Fruit fly (Drosophila melanogaster): ENCODE results near the gene CG7299.

Gene CG7299

DNA sequence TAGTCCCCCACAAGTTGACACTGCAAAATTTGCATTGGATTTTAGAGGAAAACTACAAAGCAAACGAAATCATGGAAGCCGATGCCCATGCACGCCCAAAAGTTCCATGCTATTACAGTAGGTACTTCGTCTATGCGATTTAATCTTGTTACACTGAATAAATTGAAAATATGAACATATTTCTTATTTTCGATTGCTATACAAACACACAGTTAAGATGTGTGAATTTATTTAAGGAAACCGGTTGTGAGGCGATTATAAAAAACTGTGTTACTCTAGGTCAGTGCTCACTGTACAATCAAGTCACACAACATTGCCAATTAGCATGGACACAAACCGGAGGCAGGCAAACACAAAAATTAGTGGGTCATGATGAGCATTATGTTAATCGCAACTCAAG lies 18.6 kb downstream of the CG7299 start (continued):
- peak; percentile 87 for TF ChIP-seq unpg (GFP tag; optimal IDR thresholded peaks at IDR 0.05)
- no peak for TF ChIP-seq corto (GFP tag; optimal IDR thresholded peaks at IDR 0.05)
- peak; percentile 54; the same call in 1 of the 3 replicates for TF ChIP-seq CG11560 (tag; IDR thresholded peaks at IDR 0.05)
- TF ChIP-seq CG15514 (GFP tag; optimal IDR thresholded peaks at IDR 0.05) = peak; percentile 53
- TF ChIP-seq CG14860 (GFP tag; IDR thresholded peaks at IDR 0.05; ENCODE audit: partially characterized antibody) = no peak
- TF ChIP-seq dimm (GFP tag; IDR thresholded peaks at IDR 0.05) = peak; percentile 65
- TF ChIP-seq lbe (GFP tag; optimal IDR thresholded peaks at IDR 0.05) = no peak
- peak; percentile 73 for TF ChIP-seq Optix (GFP tag; IDR thresholded peaks at IDR 0.05)
- no peak for TF ChIP-seq lov (optimal IDR thresholded peaks at IDR 0.05)
- 0 out of 3 replicates have a peak, but pooled peaks have one; percentile 50 for TF ChIP-seq lov (GFP tag; IDR thresholded peaks at IDR 0.05)
- TF ChIP-seq h (optimal IDR thresholded peaks at IDR 0.05) = no peak
- peak; percentile 64 for TF ChIP-seq CG3838 (GFP tag; optimal IDR thresholded peaks at IDR 0.05)
- TF ChIP-seq CG33557 (GFP tag; optimal IDR thresholded peaks at IDR 0.05) = no peak
- TF ChIP-seq CG7963 (GFP tag; IDR thresholded peaks at IDR 0.05; ENCODE audit: partially characterized antibody) = no peak
- TF ChIP-seq zen (tag; optimal IDR thresholded peaks at IDR 0.05) = peak; percentile 57
- TF ChIP-seq CG17361 (GFP tag; IDR thresholded peaks at IDR 0.05) = peak; percentile 74
- peak; percentile 36; the same call in 1 of the 2 replicates for TF ChIP-seq Gsc (GFP tag; IDR thresholded peaks at IDR 0.05)
- TF ChIP-seq CG10267 (tag; optimal IDR thresholded peaks at IDR 0.05) = peak; percentile 55
- no peak for TF ChIP-seq vnd (GFP tag; IDR thresholded peaks at IDR 0.05; ENCODE audit: partially characterized antibody)
- TF ChIP-seq CG14441 (GFP tag; IDR thresholded peaks at IDR 0.05) = peak; percentile 95
- TF ChIP-seq trem (tag; optimal IDR thresholded peaks at IDR 0.05) = peak; percentile 5
- no peak for TF ChIP-seq bbx (GFP tag; IDR thresholded peaks at IDR 0.05; ENCODE audit: partially characterized antibody)
- TF ChIP-seq prd (optimal IDR thresholded peaks at IDR 0.05) = no peak
- peak; percentile 92 for TF ChIP-seq prd (GFP tag; IDR thresholded peaks at IDR 0.05)
- TF ChIP-seq Poxn (GFP tag; IDR thresholded peaks at IDR 0.05) = 0 out of 2 replicates have a peak, but pooled peaks have one; percentile 22
- TF ChIP-seq CG11695 (GFP tag; IDR thresholded peaks at IDR 0.05) = peak; percentile 86
- TF ChIP-seq GATAe (GFP tag; conservative IDR thresholded peaks at IDR 0.05) = no peak
- TF ChIP-seq NC2α (GFP tag; optimal IDR thresholded peaks at IDR 0.05) = peak; percentile 42
- peak; percentile 81 for TF ChIP-seq CG12071 (GFP tag; optimal IDR thresholded peaks at IDR 0.05)
- peak; percentile 87 for TF ChIP-seq dmrt99B (tag; optimal IDR thresholded peaks at IDR 0.05)
- peak; percentile 75 for TF ChIP-seq Meics (GFP tag; optimal IDR thresholded peaks at IDR 0.05)
- TF ChIP-seq p53 (GFP tag; optimal IDR thresholded peaks at IDR 0.05) = no peak
- peak; percentile 85 for TF ChIP-seq H15 (GFP tag; IDR thresholded peaks at IDR 0.05)
- TF ChIP-seq CG10321 (GFP tag; IDR thresholded peaks at IDR 0.05) = peak; percentile 48; the same call in 1 of the 2 replicates
- no peak for TF ChIP-seq Elba2 (GFP tag; optimal IDR thresholded peaks at IDR 0.05)
- TF ChIP-seq CG12155 (GFP tag; optimal IDR thresholded peaks at IDR 0.05) = peak; percentile 56
- TF ChIP-seq sob (GFP tag; IDR thresholded peaks at IDR 0.05) = peak; percentile 87
- peak; percentile 49 for TF ChIP-seq CG2875 (GFP tag; optimal IDR thresholded peaks at IDR 0.05)
- TF ChIP-seq phol (tag; optimal IDR thresholded peaks at IDR 0.05) = peak; percentile 71
- peak; percentile 68 for TF ChIP-seq CG12942 (GFP tag; optimal IDR thresholded peaks at IDR 0.05)
- TF ChIP-seq dan (GFP tag; IDR thresholded peaks at IDR 0.05) = peak; percentile 33; the same call in 1 of the 2 replicates
- TF ChIP-seq cato (GFP tag; optimal IDR thresholded peaks at IDR 0.05; ENCODE audit: borderline replicate concordance) = peak; percentile 33
- peak; percentile 2 for TF ChIP-seq NK7.1 (GFP tag; optimal IDR thresholded peaks at IDR 0.05)
- TF ChIP-seq Dip2 (GFP tag; IDR thresholded peaks at IDR 0.05) = peak; percentile 31; the same call in 1 of the 2 replicates
- peak; percentile 82 for TF ChIP-seq CG2678 (tag; optimal IDR thresholded peaks at IDR 0.05)
- peak; percentile 94 for TF ChIP-seq Ets65A (GFP tag)
- peak; percentile 75 for TF ChIP-seq ro (GFP tag; IDR thresholded peaks at IDR 0.05)
- peak; percentile 77 for TF ChIP-seq fd3F (GFP tag; optimal IDR thresholded peaks at IDR 0.05)
- peak; percentile 73 for TF ChIP-seq CG11093 (GFP tag; IDR thresholded peaks at IDR 0.05)
- TF ChIP-seq CG9609 (GFP tag; optimal IDR thresholded peaks at IDR 0.05) = peak; percentile 67
- TF ChIP-seq ems (GFP tag; optimal IDR thresholded peaks at IDR 0.05) = peak; percentile 53
- peak; percentile 31; the same call in 1 of the 2 replicates for TF ChIP-seq sens-2 (GFP tag; IDR thresholded peaks at IDR 0.05)

Measured in whole organism, embryonic.